Worm (Caenorhabditis elegans): ENCODE measurements around the gene T05C7.4.

DNA sequence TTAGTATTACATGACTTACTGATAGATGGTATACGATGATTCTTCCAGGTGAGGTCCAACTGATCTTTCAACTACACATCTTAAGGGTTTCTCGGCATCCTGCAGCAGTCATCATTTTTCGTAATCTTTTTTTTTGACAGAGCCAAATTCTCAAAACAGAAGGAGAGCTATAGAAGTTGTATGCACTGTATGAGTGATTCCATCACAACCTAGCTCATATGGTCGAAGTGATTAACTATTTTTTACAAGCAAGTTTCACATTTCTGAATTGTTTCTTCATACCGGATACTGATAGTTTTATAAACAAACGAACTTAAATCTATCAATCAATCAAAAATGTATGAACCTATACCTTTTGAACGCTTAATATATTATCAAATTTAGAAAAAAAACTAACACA lies 5.4 kb upstream of the T05C7.4 start, which contains the start of gene T05C7.5:
- TF ChIP-seq cog-1 (tag; optimal IDR thresholded peaks at IDR 0.05) (no peak), ztf-23 (GFP tag; IDR thresholded peaks at IDR 0.05) (no peak), med-1 (GFP tag; optimal IDR thresholded peaks at IDR 0.05; ENCODE audit: insufficient read depth) (no peak), klf-2 (GFP tag; conservative IDR thresholded peaks at IDR 0.05) (no peak)

Measured in whole organism, midembryonic.